Fruit fly (Drosophila melanogaster): ENCODE data around the gene GV1.

Gene GV1

dm6 chr3L:1774713-1775648, 35.4 kb upstream of the GV1 start, which contains the start of the genes CG13933 and PolD2 (continued):
- peak; percentile 93 for TF ChIP-seq CG7372 (GFP tag; IDR thresholded peaks at IDR 0.05)
- TF ChIP-seq CG7271 (tag; optimal IDR thresholded peaks at IDR 0.05) = peak; percentile 85
- peak; percentile 71 for TF ChIP-seq Six4 (GFP tag; optimal IDR thresholded peaks at IDR 0.05)
- TF ChIP-seq CG16779 (GFP tag; IDR thresholded peaks at IDR 0.05) = peak; percentile 81
- peak; percentile 99 for TF ChIP-seq CG34422 (GFP tag; IDR thresholded peaks at IDR 0.05)
- TF ChIP-seq CG3281 (GFP tag; optimal IDR thresholded peaks at IDR 0.05) = no peak
- TF ChIP-seq ash1 (GFP tag; optimal IDR thresholded peaks at IDR 0.05) = no peak
- TF ChIP-seq CG1233 (GFP tag; optimal IDR thresholded peaks at IDR 0.05) = no peak
- no peak for TF ChIP-seq cg (GFP tag; optimal IDR thresholded peaks at IDR 0.05)
- peak; percentile 79 for TF ChIP-seq CHES-1-like (GFP tag; optimal IDR thresholded peaks at IDR 0.05)
- TF ChIP-seq eyg (GFP tag; optimal IDR thresholded peaks at IDR 0.05) = no peak
- peak; percentile 88 for TF ChIP-seq phol (tag; optimal IDR thresholded peaks at IDR 0.05)
- TF ChIP-seq en (GFP tag; optimal IDR thresholded peaks at IDR 0.05) = peak; percentile 26
- peak; percentile 75; the same call in 2 of the 3 replicates for TF ChIP-seq zen2 (GFP tag; IDR thresholded peaks at IDR 0.05; ENCODE audit: partially characterized antibody)
- peak; percentile 87 for TF ChIP-seq gt (GFP tag; IDR thresholded peaks at IDR 0.05)
- TF ChIP-seq bab2 (GFP tag; optimal IDR thresholded peaks at IDR 0.05) = peak; percentile 91
- TF ChIP-seq CG16813 (GFP tag; IDR thresholded peaks at IDR 0.05; ENCODE audit: partially characterized antibody) = peak; percentile 78
- TF ChIP-seq CG7928 (GFP tag; optimal IDR thresholded peaks at IDR 0.05) = peak; percentile 60
- peak; percentile 46; the same call in 1 of the 2 replicates for TF ChIP-seq danr (GFP tag; IDR thresholded peaks at IDR 0.05)
- peak; percentile 97 for TF ChIP-seq tgo (GFP tag; IDR thresholded peaks at IDR 0.05)
- TF ChIP-seq sug (tag; optimal IDR thresholded peaks at IDR 0.05) = peak; percentile 95
- TF ChIP-seq CG9797 (GFP tag; optimal IDR thresholded peaks at IDR 0.05) = no peak
- no peak for TF ChIP-seq pan (optimal IDR thresholded peaks at IDR 0.05)
- peak in 1 of 2 experiments; percentile 96 for TF ChIP-seq pan (GFP tag; optimal IDR thresholded peaks at IDR 0.05 in 1 of 2, IDR thresholded peaks at IDR 0.05 in 1 of 2)
- peak; percentile 99 for TF ChIP-seq CG17328 (GFP tag; IDR thresholded peaks at IDR 0.05)
- peak; percentile 88 for TF ChIP-seq lmd (GFP tag; IDR thresholded peaks at IDR 0.05)
- TF ChIP-seq vfl (GFP tag; optimal IDR thresholded peaks at IDR 0.05) = peak; percentile 67
- TF ChIP-seq Gug (GFP tag; IDR thresholded peaks at IDR 0.05) = peak; percentile 67; the same call in 2 of the 4 replicates
- TF ChIP-seq CG13287 (GFP tag; IDR thresholded peaks at IDR 0.05; ENCODE audit: partially characterized antibody) = peak; percentile 86
- peak; percentile 97 for TF ChIP-seq CG2889 (GFP tag; IDR thresholded peaks at IDR 0.05)
- TF ChIP-seq sens-2 (GFP tag; IDR thresholded peaks at IDR 0.05) = peak; percentile 99
- TF ChIP-seq ind (GFP tag; optimal IDR thresholded peaks at IDR 0.05) = peak; percentile 88
- peak; percentile 56 for TF ChIP-seq Mes4 (GFP tag; optimal IDR thresholded peaks at IDR 0.05)
- TF ChIP-seq unpg (GFP tag; optimal IDR thresholded peaks at IDR 0.05) = peak; percentile 98
- TF ChIP-seq CG33213 (GFP tag; optimal IDR thresholded peaks at IDR 0.05) = no peak
- TF ChIP-seq pum (GFP tag; optimal IDR thresholded peaks at IDR 0.05) = peak; percentile 65
- TF ChIP-seq CG7357 (GFP tag; IDR thresholded peaks at IDR 0.05) = peak; percentile 88
- TF ChIP-seq amos (GFP tag; IDR thresholded peaks at IDR 0.05; ENCODE audit: partially characterized antibody) = peak; percentile 57; the same call in 1 of the 2 replicates
- no peak for TF ChIP-seq nom (GFP tag; optimal IDR thresholded peaks at IDR 0.05)
- TF ChIP-seq klu (GFP tag; IDR thresholded peaks at IDR 0.05) = peak; percentile 61; the same call in 1 of the 2 replicates
- TF ChIP-seq chm (GFP tag; IDR thresholded peaks at IDR 0.05) = peak; percentile 98
- peak; percentile 90 for TF ChIP-seq hb (GFP tag; IDR thresholded peaks at IDR 0.05; ENCODE audit: partially characterized antibody)
- peak; percentile 96 for TF ChIP-seq croc (GFP tag; conservative IDR thresholded peaks at IDR 0.05)
- peak; percentile 91 for TF ChIP-seq fd96Cb (tag; optimal IDR thresholded peaks at IDR 0.05)
- TF ChIP-seq Usf (GFP tag; optimal IDR thresholded peaks at IDR 0.05) = peak; percentile 94
- peak; percentile 92 for TF ChIP-seq Ravus (GFP tag; IDR thresholded peaks at IDR 0.05)
- peak; percentile 98 for TF ChIP-seq otp (GFP tag; IDR thresholded peaks at IDR 0.05)
- peak; percentile 95 for TF ChIP-seq ac (GFP tag; optimal IDR thresholded peaks at IDR 0.05)
- peak; percentile 77 for TF ChIP-seq Doc3 (GFP tag; IDR thresholded peaks at IDR 0.05; ENCODE audit: partially characterized antibody)
